Fruit fly (Drosophila melanogaster) whole organism, pupa: ENCODE data around the gene ph-d.

Experiments
- CG10348 ChIP-seq: fragments of 200-800 bp; sonication (Bioruptor generic); IDR thresholded peaks from 2 replicates; pipeline ENCODE4 v1.3.6; 2022; ENCODE audit warnings: missing biosample characterization, missing genetic modification characterization
- CG12605 ChIP-seq: fragments of 200-800 bp; sonication (Bioruptor generic); IDR thresholded peaks from 2 replicates; pipeline ENCODE4 v1.3.6; 2022; ENCODE audit warnings: missing biosample characterization, missing genetic modification characterization
- CG13204 ChIP-seq: fragments of 200-800 bp; sonication (Bioruptor generic); optimal IDR thresholded peaks from 2 replicates; lab custom pipeline; 2018; ENCODE audit warnings: missing biosample characterization, mild to moderate bottlenecking, missing genetic modification characterization, moderate library complexity
- CG14655 ChIP-seq: fragments of 200-800 bp; sonication (Bioruptor generic); optimal IDR thresholded peaks from 3 replicates; lab custom pipeline; 2017; ENCODE audit warnings: mild to moderate bottlenecking, missing biosample characterization, missing genetic modification reagents, missing genetic modification characterization
- CG15710 ChIP-seq: fragments of 200-800 bp; sonication (Bioruptor generic); optimal IDR thresholded peaks from 2 replicates; lab custom pipeline; 2018; ENCODE audit warnings: missing biosample characterization, mild to moderate bottlenecking, missing genetic modification characterization, moderate library complexity
- CG17806 ChIP-seq: fragments of 200-800 bp; sonication (Bioruptor generic); optimal IDR thresholded peaks from 2 replicates; lab custom pipeline; 2018; ENCODE audit warnings: missing biosample characterization, mild to moderate bottlenecking, missing genetic modification characterization, moderate library complexity
- CG32121 ChIP-seq: fragments of 200-800 bp; sonication (Bioruptor generic); IDR thresholded peaks from 2 replicates; pipeline ENCODE4 v1.3.6; 2022; ENCODE audit warnings: missing biosample characterization, missing genetic modification characterization
- CG34367 ChIP-seq: fragments of 200-800 bp; sonication (Bioruptor generic); optimal IDR thresholded peaks from 2 replicates; lab custom pipeline; 2018; ENCODE audit warnings: missing biosample characterization, mild to moderate bottlenecking, missing genetic modification characterization
- CG4496 ChIP-seq: fragments of 200-800 bp; sonication (Bioruptor generic); IDR thresholded peaks from 3 replicates; pipeline ENCODE4 v1.3.6; 2022; ENCODE audit warnings: missing biosample characterization, missing genetic modification characterization
- CG8159 ChIP-seq: fragments of 200-800 bp; sonication (Bioruptor generic); optimal IDR thresholded peaks from 3 replicates; lab custom pipeline; 2018; ENCODE audit warnings: missing biosample characterization, mild to moderate bottlenecking, missing genetic modification characterization, moderate library complexity
- CG8301 ChIP-seq: fragments of 200-800 bp; sonication (Bioruptor generic); optimal IDR thresholded peaks from 2 replicates; lab custom pipeline; 2018; ENCODE audit warnings: missing biosample characterization, mild to moderate bottlenecking, missing genetic modification characterization
- CG9948 ChIP-seq: fragments of 200-800 bp; sonication (Bioruptor generic); optimal IDR thresholded peaks from 2 replicates; lab custom pipeline; 2018; ENCODE audit warnings: missing biosample characterization, mild to moderate bottlenecking, missing genetic modification characterization, moderate library complexity
- D1 ChIP-seq: fragments of 200-800 bp; sonication (Bioruptor generic); optimal IDR thresholded peaks from 2 replicates; lab custom pipeline; 2018; ENCODE audit warnings: missing biosample characterization, mild to moderate bottlenecking, missing genetic modification characterization, moderate library complexity
- EcR ChIP-seq: fragments of 200-800 bp; sonication (Bioruptor generic); optimal IDR thresholded peaks from 3 replicates; lab custom pipeline; 2019; ENCODE audit warnings: missing biosample characterization, missing genetic modification characterization, mild to moderate bottlenecking, moderate library complexity, missing genetic modification reagents
- Ets98B ChIP-seq: fragments of 200-800 bp; sonication (Bioruptor generic); IDR thresholded peaks from 2 replicates; pipeline ENCODE4 v1.3.6; 2022; ENCODE audit warnings: missing biosample characterization, missing genetic modification characterization
- Pif1A ChIP-seq: fragments of 200-800 bp; sonication (Bioruptor generic); optimal IDR thresholded peaks from 3 replicates; lab custom pipeline; 2016; ENCODE audit warnings: missing biosample characterization, missing genetic modification characterization
- Pif1B ChIP-seq: fragments of 200-800 bp; sonication (Bioruptor generic); optimal IDR thresholded peaks from 3 replicates; lab custom pipeline; 2016; ENCODE audit warnings: missing biosample characterization, missing genetic modification characterization
- Snoo ChIP-seq: fragments of 200-800 bp; sonication (Bioruptor generic); optimal IDR thresholded peaks from 3 replicates; lab custom pipeline; 2017; ENCODE audit warnings: missing biosample characterization, mild to moderate bottlenecking, missing genetic modification characterization, inconsistent platforms
- fd96Ca ChIP-seq: fragments of 200-800 bp; sonication (Bioruptor generic); IDR thresholded peaks from 3 replicates; pipeline ENCODE4 v1.3.6; 2022; ENCODE audit warnings: missing biosample characterization, missing genetic modification characterization
- gl ChIP-seq: fragments of 200-800 bp; sonication (Bioruptor generic); optimal IDR thresholded peaks from 2 replicates; lab custom pipeline; 2018; ENCODE audit warnings: missing biosample characterization, mild to moderate bottlenecking, missing genetic modification characterization
- rn ChIP-seq: fragments of 200-800 bp; sonication (Bioruptor generic); IDR thresholded peaks from 2 replicates; pipeline ENCODE4 v1.3.6; 2022; ENCODE audit warnings: missing biosample characterization, missing genetic modification characterization

ph-d gene

DNA sequence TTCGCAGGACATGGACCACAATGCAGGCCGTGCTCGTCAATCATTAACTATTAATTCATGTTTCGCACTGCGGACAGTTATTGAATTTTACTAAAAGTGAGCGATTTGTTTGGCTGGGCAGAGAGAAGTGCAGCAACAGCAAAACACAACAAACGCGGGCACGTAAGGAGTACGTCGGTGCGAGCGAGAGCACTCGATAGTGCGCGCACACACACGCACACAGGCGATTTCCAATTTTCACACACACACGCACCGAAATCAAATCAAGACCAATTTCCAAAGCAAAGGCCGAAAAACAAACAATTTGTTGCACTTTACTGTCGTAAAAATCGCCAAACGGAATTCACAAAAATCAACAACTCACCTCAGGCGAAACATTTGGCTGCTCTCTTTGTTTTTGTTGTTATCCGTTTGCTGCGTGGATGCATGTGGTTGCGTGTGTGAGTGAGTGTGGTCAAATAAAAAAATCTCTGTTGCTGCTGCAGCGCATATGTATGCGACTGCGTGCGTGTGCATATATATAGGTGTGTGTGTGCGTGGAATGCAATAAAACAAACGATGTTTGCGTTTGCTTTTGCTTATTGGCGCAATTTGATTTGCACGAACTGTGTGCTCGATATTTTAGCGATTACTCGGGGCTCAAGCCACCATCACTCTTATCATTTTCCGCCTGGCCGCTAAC, 35.0 kb upstream of the ph-d start:
- no peak for TF ChIP-seq CG32121 (GFP tag; lab: Robert Waterston, UW)
- TF ChIP-seq CG8159 (tag; lab: Kevin White, UChicago), result no peak
- no peak for TF ChIP-seq Snoo (tag; lab: Kevin White, UChicago)
- no peak for TF ChIP-seq CG34367 (tag; lab: Kevin White, UChicago)
- no peak for TF ChIP-seq CG10348 (GFP tag; lab: Robert Waterston, UW)
- no peak for TF ChIP-seq Pif1B (GFP tag; lab: Kevin White, UChicago)
- no peak for TF ChIP-seq CG4496 (GFP tag; lab: Robert Waterston, UW)
- TF ChIP-seq Pif1A, result no peak
- no peak for TF ChIP-seq CG15710
- no peak for TF ChIP-seq CG9948 (tag; lab: Kevin White, UChicago)

DNA sequence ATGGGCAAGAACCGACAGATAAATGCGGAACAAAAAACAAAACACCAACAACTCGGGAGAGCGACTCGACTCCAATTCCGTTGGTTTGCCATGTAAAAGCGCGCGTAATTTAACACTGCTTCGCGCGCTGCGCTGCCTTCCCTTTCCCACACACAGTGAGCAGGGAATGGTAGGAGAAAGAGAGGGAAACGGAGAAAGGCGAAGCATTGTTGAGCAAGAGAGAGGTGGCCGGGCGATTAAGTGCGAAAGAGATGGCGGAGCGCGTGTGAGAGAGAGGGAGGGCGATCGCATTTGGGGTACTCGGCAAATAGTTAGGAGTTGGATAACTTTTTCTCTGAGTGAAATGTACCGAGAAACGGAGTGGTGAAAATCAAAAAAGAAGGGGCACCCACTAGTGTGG, 32.8 kb upstream of the ph-d start:
- TF ChIP-seq D1 (tag; lab: Kevin White, UChicago) (no peak), CG32121 (GFP tag; lab: Robert Waterston, UW) (peak; percentile 42; the same call in 1 of the 2 replicates), fd96Ca (GFP tag; lab: Robert Waterston, UW) (peak; percentile 32; the same call in 1 of the 3 replicates), Ets98B (GFP tag; lab: Robert Waterston, UW) (peak; percentile 38; the same call in 1 of the 2 replicates), CG13204 (GFP tag; lab: Kevin White, UChicago) (peak; percentile 39), CG9948 (tag; lab: Kevin White, UChicago) (no peak), EcR (GFP tag; lab: Kevin White, UChicago) (peak; percentile 21), CG8159 (tag; lab: Kevin White, UChicago) (no peak)

DNA sequence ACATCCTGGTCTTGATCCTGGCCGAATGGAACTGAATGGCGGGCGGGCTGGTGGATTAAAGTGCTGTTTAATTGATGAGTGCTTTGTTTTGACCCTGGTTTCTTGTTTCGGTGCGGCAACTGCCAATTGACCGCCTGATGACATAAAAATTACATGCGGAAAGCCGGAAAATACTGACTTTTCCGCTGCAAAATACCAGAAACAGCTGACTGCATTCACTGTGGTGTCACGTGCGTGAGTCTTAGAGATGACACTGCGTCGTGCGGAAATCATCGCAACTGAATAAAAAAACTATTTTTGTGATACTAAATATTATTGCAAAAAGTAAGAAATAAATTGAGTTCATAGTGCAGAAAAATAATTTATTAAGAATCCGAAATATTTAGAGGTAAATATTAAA, 26.4 kb upstream of the ph-d start, which contains the start of gene bcn92:
TSS of gene bcn92 (minus strand) at position 170 of the 400 bp plus-strand sequence.
- TF ChIP-seq CG15710 (peak; percentile 15), CG4496 (GFP tag; lab: Robert Waterston, UW) (peak; percentile 57; the same call in 2 of the 3 replicates), Ets98B (GFP tag; lab: Robert Waterston, UW) (0 out of 2 replicates have a peak, but pooled peaks have one; percentile 21), CG32121 (GFP tag; lab: Robert Waterston, UW) (0 out of 2 replicates have a peak, but pooled peaks have one; percentile 11), CG12605 (GFP tag; lab: Robert Waterston, UW) (no peak)

DNA sequence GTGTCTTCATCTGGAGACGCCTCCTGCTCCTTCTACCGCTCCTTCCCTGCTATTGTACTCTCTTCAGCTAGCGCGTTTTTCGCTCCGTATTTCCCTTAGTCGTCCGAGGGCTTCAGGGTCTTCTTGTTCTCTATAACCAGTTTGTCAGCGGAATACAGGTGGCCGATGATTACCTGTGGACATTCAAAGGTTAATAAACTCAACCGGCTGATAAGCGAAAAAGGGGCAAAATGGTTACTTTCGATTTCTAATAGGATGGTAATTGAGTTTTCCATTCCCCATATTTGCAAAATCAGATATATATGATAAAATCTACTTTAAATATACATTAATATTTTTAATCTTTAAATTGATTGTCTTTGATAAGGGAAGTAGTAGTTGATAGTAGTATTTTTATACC, 25.6 kb upstream of the ph-d start:
- TF ChIP-seq EcR (GFP tag; lab: Kevin White, UChicago), result peak; percentile 92
- TF ChIP-seq CG10348 (GFP tag; lab: Robert Waterston, UW), result no peak

DNA sequence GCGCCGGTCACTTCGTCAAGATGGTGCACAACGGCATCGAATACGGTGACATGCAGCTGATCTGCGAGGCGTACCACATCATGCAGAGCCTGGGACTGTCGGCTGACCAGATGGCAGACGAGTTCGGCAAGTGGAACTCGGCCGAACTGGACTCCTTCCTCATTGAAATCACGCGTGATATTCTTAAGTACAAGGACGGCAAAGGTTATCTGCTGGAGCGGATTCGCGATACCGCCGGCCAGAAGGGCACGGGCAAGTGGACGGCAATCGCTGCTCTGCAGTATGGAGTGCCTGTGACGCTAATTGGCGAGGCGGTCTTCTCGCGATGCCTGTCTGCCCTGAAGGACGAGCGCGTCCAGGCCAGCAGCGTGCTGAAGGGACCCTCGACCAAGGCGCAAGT, 24.4 kb upstream of the ph-d start:
- TF ChIP-seq CG15710, result no peak

DNA sequence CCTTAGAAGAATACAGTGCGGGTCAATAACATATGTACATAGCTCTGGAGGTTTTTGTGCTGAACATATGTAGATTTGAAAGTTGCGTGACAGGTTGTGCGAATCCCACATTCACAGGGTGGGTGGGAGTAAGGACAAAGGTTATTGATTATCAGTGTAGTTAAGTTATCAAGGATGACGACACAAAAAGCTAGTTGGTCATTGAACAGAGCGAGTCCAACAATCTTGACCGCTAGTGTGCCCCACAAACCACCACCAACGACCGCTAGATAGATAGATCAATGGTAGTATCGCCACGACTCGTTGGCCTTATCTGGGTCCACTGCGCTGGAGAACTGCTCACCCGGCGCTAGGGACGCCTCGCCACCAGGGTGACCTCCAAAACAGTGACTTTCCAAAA, 23.5 kb upstream of the ph-d start:
- no peak for TF ChIP-seq rn
- no peak for TF ChIP-seq D1 (tag; lab: Kevin White, UChicago)
- TF ChIP-seq CG15710, result no peak
- no peak for TF ChIP-seq CG32121 (GFP tag; lab: Robert Waterston, UW)
- TF ChIP-seq CG13204 (GFP tag; lab: Kevin White, UChicago), result no peak
- TF ChIP-seq gl (tag; lab: Kevin White, UChicago), result no peak
- TF ChIP-seq CG9948 (tag; lab: Kevin White, UChicago), result no peak
- peak; percentile 34; the same call in 1 of the 2 replicates for TF ChIP-seq CG12605 (GFP tag; lab: Robert Waterston, UW)
- TF ChIP-seq CG8159 (tag; lab: Kevin White, UChicago), result no peak
- TF ChIP-seq CG4496 (GFP tag; lab: Robert Waterston, UW), result peak; percentile 47; the same call in 2 of the 3 replicates
- no peak; the same call in 1 of the 2 replicates for TF ChIP-seq Ets98B (GFP tag; lab: Robert Waterston, UW)
- TF ChIP-seq EcR (GFP tag; lab: Kevin White, UChicago), result peak; percentile 17
- TF ChIP-seq Pif1A, result no peak
- TF ChIP-seq CG14655 (GFP tag; lab: Kevin White, UChicago), result no peak
- no peak for TF ChIP-seq CG17806
- TF ChIP-seq CG34367 (tag; lab: Kevin White, UChicago), result no peak
- peak; percentile 31 for TF ChIP-seq CG8301 (tag; lab: Kevin White, UChicago)
- TF ChIP-seq CG10348 (GFP tag; lab: Robert Waterston, UW), result no peak
- TF ChIP-seq Snoo (tag; lab: Kevin White, UChicago), result no peak
- no peak for TF ChIP-seq Pif1B (GFP tag; lab: Kevin White, UChicago)
- peak; percentile 42; the same call in 1 of the 3 replicates for TF ChIP-seq fd96Ca (GFP tag; lab: Robert Waterston, UW)
